Worm (Caenorhabditis elegans): ENCODE data around the gene Y48A6C.4.

Y48A6C.4 gene

DNA sequence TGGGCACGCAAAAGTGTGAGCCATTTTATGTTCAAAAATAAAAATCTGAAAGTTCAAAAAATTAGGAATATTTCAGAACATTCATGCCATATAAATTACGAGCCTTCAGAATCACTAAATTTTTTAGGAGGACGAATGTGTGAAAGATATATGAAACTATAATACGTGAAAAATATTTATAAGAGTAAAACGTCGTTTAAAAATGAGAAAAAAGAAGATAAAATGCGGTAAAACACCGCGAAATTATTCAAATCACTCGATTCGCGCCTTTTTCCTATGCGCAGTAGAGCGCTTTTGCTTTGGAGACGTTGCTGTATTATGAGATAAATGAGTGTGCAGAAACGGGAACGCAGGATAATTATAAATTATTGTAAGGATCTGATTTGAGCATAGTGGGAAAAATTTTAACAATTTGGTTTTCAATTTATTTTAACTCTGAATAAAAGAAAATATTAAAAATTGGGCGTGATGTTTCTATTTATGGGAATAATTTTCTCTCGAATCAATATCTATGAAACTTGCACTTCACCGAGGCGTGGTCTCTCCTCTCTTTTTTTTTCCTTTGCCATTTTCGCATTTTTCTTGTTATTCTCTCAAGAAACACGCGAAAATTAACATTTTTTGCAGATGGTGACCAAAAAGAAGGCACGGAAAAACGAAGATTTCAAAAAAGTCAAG lies at the start of gene Y48A6C.4, which contains the start of gene sup-35:
Y48A6C.4 (plus strand) TSS at position 628 of the 678 bp plus-strand sequence.
sup-35 (minus strand) TSS at position 51 of the 678 bp plus-strand sequence.
- TF ChIP-seq attf-5 (GFP tag; optimal IDR thresholded peaks at IDR 0.05) (peak; percentile 80), Y53G8AR.9 (GFP tag; conservative IDR thresholded peaks at IDR 0.05) (no peak), ceh-100 (GFP tag; IDR thresholded peaks at IDR 0.05) (peak; percentile 97), tlf-1 (GFP tag; optimal IDR thresholded peaks at IDR 0.05) (peak; percentile 60), snpc-3.4 (tag; optimal IDR thresholded peaks at IDR 0.05) (peak; percentile 71), ztf-28 (GFP tag; IDR thresholded peaks at IDR 0.05) (0 out of 2 replicates have a peak, but pooled peaks have one; percentile 23), ztf-18 (tag; optimal IDR thresholded peaks at IDR 0.05) (peak; percentile 44), F49E8.2 (tag; optimal IDR thresholded peaks at IDR 0.05; ENCODE audit: insufficient read depth) (no peak), B0336.3 (GFP tag; IDR thresholded peaks at IDR 0.05) (0 out of 2 replicates have a peak, but pooled peaks have one; percentile 15), ama-1 (optimal IDR thresholded peaks at IDR 0.05) (no peak), ama-1 (GFP tag; optimal IDR thresholded peaks at IDR 0.05) (no peak), dpl-1 (GFP tag; optimal IDR thresholded peaks at IDR 0.05) (peak; percentile 84), F33H1.4 (GFP tag; IDR thresholded peaks at IDR 0.05) (peak; percentile 45; the same call in 1 of the 2 replicates), Y95B8A.8 (GFP tag; IDR thresholded peaks at IDR 0.05) (no peak), madf-8 (GFP tag; conservative IDR thresholded peaks at IDR 0.05) (peak; percentile 72), Y53F4B.3 (GFP tag; IDR thresholded peaks at IDR 0.05) (no peak), nfyb-1 (GFP tag; IDR thresholded peaks at IDR 0.05) (no peak), snpc-1.3 (tag; optimal IDR thresholded peaks at IDR 0.05; ENCODE audit: insufficient read depth) (peak; percentile 8), zim-3 (tag; optimal IDR thresholded peaks at IDR 0.05) (no peak), xnd-1 (tag; optimal IDR thresholded peaks at IDR 0.05) (peak; percentile 14), ceh-91 (GFP tag; IDR thresholded peaks at IDR 0.05) (peak; percentile 81), efl-1 (GFP tag; optimal IDR thresholded peaks at IDR 0.05) (peak; percentile 94), dpff-1 (tag; optimal IDR thresholded peaks at IDR 0.05) (no peak), pha-4 (tag; optimal IDR thresholded peaks at IDR 0.05) (peak; percentile 12), snpc-4 (GFP tag; optimal IDR thresholded peaks at IDR 0.05) (no peak), snpc-4 (tag; optimal IDR thresholded peaks at IDR 0.05) (peak in 3 of 4 experiments; percentile 32 to 77 (median 73)), lin-40 (tag; optimal IDR thresholded peaks at IDR 0.05) (peak; percentile 77), dox-1 (GFP tag; IDR thresholded peaks at IDR 0.05) (peak; percentile 76), lin-35 (GFP tag; optimal IDR thresholded peaks at IDR 0.05) (peak in 2 of 3 experiments; percentile 25 to 76), rcor-1 (GFP tag; IDR thresholded peaks at IDR 0.05) (peak; percentile 53; the same call in 1 of the 2 replicates), ceh-27 (GFP tag; optimal IDR thresholded peaks at IDR 0.05) (peak; percentile 65), aptf-2 (GFP tag; conservative IDR thresholded peaks at IDR 0.05) (0 out of 2 replicates have a peak, but pooled peaks have one; percentile 12), nhr-80 (tag; optimal IDR thresholded peaks at IDR 0.05) (peak; percentile 2), mxl-1 (tag; optimal IDR thresholded peaks at IDR 0.05) (no peak), ZK185.1 (tag; optimal IDR thresholded peaks at IDR 0.05; ENCODE audit: poor library complexity, severe bottlenecking) (peak; percentile 46), madf-6 (GFP tag; IDR thresholded peaks at IDR 0.05) (peak; percentile 87), mcd-1 (GFP tag; IDR thresholded peaks at IDR 0.05) (peak; percentile 92), F23B12.7 (tag; optimal IDR thresholded peaks at IDR 0.05; ENCODE audit: insufficient read depth) (peak; percentile 6), D2030.7 (GFP tag; IDR thresholded peaks at IDR 0.05) (peak; percentile 92), bed-2 (GFP tag; IDR thresholded peaks at IDR 0.05) (0 out of 2 replicates have a peak, but pooled peaks have one; percentile 43), let-607 (tag; optimal IDR thresholded peaks at IDR 0.05) (peak in 1 of 2 experiments; percentile 23), K12H6.12 (tag; optimal IDR thresholded peaks at IDR 0.05) (peak; percentile 74), athp-1 (tag; optimal IDR thresholded peaks at IDR 0.05) (peak; percentile 47), tbp1 (GFP tag; optimal IDR thresholded peaks at IDR 0.05) (peak; percentile 52), cebp-1 (GFP tag; IDR thresholded peaks at IDR 0.05) (no peak), cebp-1 (tag; optimal IDR thresholded peaks at IDR 0.05) (peak; percentile 49), lsl-1 (GFP tag; optimal IDR thresholded peaks at IDR 0.05) (peak; percentile 64)
